Worm (Caenorhabditis elegans): ENCODE results near the gene T09B9.4.

DNA sequence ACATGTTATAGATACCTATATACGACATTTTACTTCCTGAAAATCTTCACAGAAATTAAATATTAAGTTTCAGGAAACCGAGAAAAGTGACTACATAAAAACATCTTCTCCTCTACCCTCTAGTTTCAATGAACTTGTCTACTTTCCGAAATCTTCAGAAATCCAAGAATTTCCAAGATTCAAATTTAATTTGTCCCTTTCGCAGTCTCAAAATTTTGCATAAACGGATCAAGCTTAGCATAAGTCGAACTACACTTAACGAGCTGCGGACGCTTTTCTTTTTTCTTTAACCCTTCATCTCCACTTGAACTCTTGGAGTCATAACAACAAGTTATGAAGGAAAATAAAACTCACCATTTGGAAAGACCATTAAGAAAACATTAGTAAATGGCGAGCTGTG, 31.3 kb upstream of the T09B9.4 start:
- TF ChIP-seq lin-39 (tag; optimal IDR thresholded peaks at IDR 0.05) (no peak), egl-27 (tag; optimal IDR thresholded peaks at IDR 0.05) (no peak), ceh-82 (tag; optimal IDR thresholded peaks at IDR 0.05) (no peak), unc-62 (GFP tag; optimal IDR thresholded peaks at IDR 0.05) (no peak), nhr-12 (tag; optimal IDR thresholded peaks at IDR 0.05) (no peak), nhr-23 (tag; optimal IDR thresholded peaks at IDR 0.05) (no peak), unc-55 (GFP tag; optimal IDR thresholded peaks at IDR 0.05) (no peak), Y55F3AM.14 (GFP tag; optimal IDR thresholded peaks at IDR 0.05) (no peak), mab-5 (tag; optimal IDR thresholded peaks at IDR 0.05) (no peak)

Data from whole organism, L2 larva.